Worm (Caenorhabditis elegans) whole organism, L4/young adult: ENCODE results near the gene suf-1.

Source experiments
- W03F9.2 ChIP-seq: fragments of 150-350 bp; optimal IDR thresholded peaks from 2 replicates; lab custom pipeline; 2014; ENCODE audit warnings: missing biosample characterization, missing genetic modification characterization
- dao-5 ChIP-seq: sonication (generic microtip); optimal IDR thresholded peaks from 2 replicates; lab custom pipeline; 2016; ENCODE audit warnings: missing genotype, missing genetic modification characterization, moderate library complexity, missing compliant biosample characterization
- him-1 ChIP-seq: sonication (generic microtip); optimal IDR thresholded peaks from 2 replicates; lab custom pipeline; 2016; ENCODE audit warnings: missing genotype, missing genetic modification reagents, missing genetic modification characterization, missing compliant biosample characterization

suf-1 gene

ce11 chrII:8631766-8632165 is 28.1 kb downstream of the suf-1 start:
- TF ChIP-seq him-1 (tag; lab: Kevin White, UChicago): no peak
- TF ChIP-seq dao-5 (tag; lab: Kevin White, UChicago): no peak
- no peak for TF ChIP-seq W03F9.2 (tag; lab: Kevin White, UChicago)

- TF ChIP-seq dao-5 (tag; lab: Kevin White, UChicago) (no peak), him-1 (tag; lab: Kevin White, UChicago) (no peak), W03F9.2 (tag; lab: Kevin White, UChicago) (no peak)
Measured at ce11 chrII:8634386-8634785, 30.7 kb downstream of the suf-1 start, which contains the start of gene cutl-12. Gene cutl-12, minus strand, starts transcription at chrII:8634486.

ce11 chrII:8637615-8638014 is 34.0 kb downstream of the suf-1 start, which contains the start of gene vab-9:
Gene vab-9, minus strand, starts transcription at chrII:8637715.
- no peak for TF ChIP-seq him-1 (tag; lab: Kevin White, UChicago)
- TF ChIP-seq dao-5 (tag; lab: Kevin White, UChicago): no peak
- TF ChIP-seq W03F9.2 (tag; lab: Kevin White, UChicago): no peak

- TF ChIP-seq W03F9.2 (tag; lab: Kevin White, UChicago) (no peak), him-1 (tag; lab: Kevin White, UChicago) (no peak), dao-5 (tag; lab: Kevin White, UChicago) (no peak)
Measured at ce11 chrII:8639553-8639952, 35.9 kb downstream of the suf-1 start.

- no peak for TF ChIP-seq dao-5 (tag; lab: Kevin White, UChicago)
- no peak for TF ChIP-seq W03F9.2 (tag; lab: Kevin White, UChicago)
- TF ChIP-seq him-1 (tag; lab: Kevin White, UChicago): no peak
Measured at ce11 chrII:8640503-8640902, 36.9 kb downstream of the suf-1 start.

- TF ChIP-seq W03F9.2 (tag; lab: Kevin White, UChicago) (no peak), him-1 (tag; lab: Kevin White, UChicago) (no peak), dao-5 (tag; lab: Kevin White, UChicago) (no peak)
Measured at ce11 chrII:8641131-8641530, 37.5 kb downstream of the suf-1 start, which contains the start of gene D2085.7. Gene D2085.7, plus strand, starts transcription at chrII:8641381.

- no peak for TF ChIP-seq him-1 (tag; lab: Kevin White, UChicago)
- no peak for TF ChIP-seq dao-5 (tag; lab: Kevin White, UChicago)
- no peak for TF ChIP-seq W03F9.2 (tag; lab: Kevin White, UChicago)
Measured at ce11 chrII:8642376-8642775, 38.7 kb downstream of the suf-1 start.

ce11 chrII:8643627-8644356 is 40.1 kb downstream of the suf-1 start:
- TF ChIP-seq dao-5 (tag; lab: Kevin White, UChicago) (no peak), W03F9.2 (tag; lab: Kevin White, UChicago) (no peak), him-1 (tag; lab: Kevin White, UChicago) (no peak)

ce11 chrII:8646437-8646836 is 42.8 kb downstream of the suf-1 start:
- TF ChIP-seq W03F9.2 (tag; lab: Kevin White, UChicago) (no peak), dao-5 (tag; lab: Kevin White, UChicago) (no peak), him-1 (tag; lab: Kevin White, UChicago) (no peak)

- TF ChIP-seq W03F9.2 (tag; lab: Kevin White, UChicago) (no peak), dao-5 (tag; lab: Kevin White, UChicago) (no peak), him-1 (tag; lab: Kevin White, UChicago) (no peak)
Measured at ce11 chrII:8648843-8649242, 45.2 kb downstream of the suf-1 start.

- no peak for TF ChIP-seq W03F9.2 (tag; lab: Kevin White, UChicago)
- no peak for TF ChIP-seq dao-5 (tag; lab: Kevin White, UChicago)
- no peak for TF ChIP-seq him-1 (tag; lab: Kevin White, UChicago)
Measured at ce11 chrII:8650644-8651159, 47.1 kb downstream of the suf-1 start, which contains the start of gene pyr-1. Gene pyr-1, plus strand, starts transcription at chrII:8651109.
